Worm (Caenorhabditis elegans) whole organism, midembryonic: ENCODE data around the gene tftc-5.

Experiments
- T22C8.4 ChIP-seq: fragments of 200-800 bp; sonication (Bioruptor generic); IDR thresholded peaks from 2 replicates; pipeline ENCODE4 v1.3.6; 2022; ENCODE audit warnings: missing genetic modification characterization, missing compliant biosample characterization
- med-1 ChIP-seq: sonication (generic microtip); optimal IDR thresholded peaks from 2 replicates; lab custom pipeline; 2017; ENCODE audit warnings: missing genetic modification characterization, mild to moderate bottlenecking, missing compliant biosample characterization, antibody characterized with exemption, missing genetic modification reagents; ENCODE audit not compliant: insufficient read depth
- ref-1 ChIP-seq: fragments of 200-800 bp; sonication (Bioruptor generic); conservative IDR thresholded peaks from 2 replicates; pipeline ENCODE4 v1.3.6; 2022; ENCODE audit warnings: missing genetic modification reagents, missing genetic modification characterization, missing compliant biosample characterization
- ztf-23 ChIP-seq: fragments of 200-800 bp; sonication (Bioruptor generic); IDR thresholded peaks from 2 replicates; pipeline ENCODE4 v1.3.6; 2022; ENCODE audit warnings: missing genetic modification reagents, missing genetic modification characterization, missing compliant biosample characterization

DNA sequence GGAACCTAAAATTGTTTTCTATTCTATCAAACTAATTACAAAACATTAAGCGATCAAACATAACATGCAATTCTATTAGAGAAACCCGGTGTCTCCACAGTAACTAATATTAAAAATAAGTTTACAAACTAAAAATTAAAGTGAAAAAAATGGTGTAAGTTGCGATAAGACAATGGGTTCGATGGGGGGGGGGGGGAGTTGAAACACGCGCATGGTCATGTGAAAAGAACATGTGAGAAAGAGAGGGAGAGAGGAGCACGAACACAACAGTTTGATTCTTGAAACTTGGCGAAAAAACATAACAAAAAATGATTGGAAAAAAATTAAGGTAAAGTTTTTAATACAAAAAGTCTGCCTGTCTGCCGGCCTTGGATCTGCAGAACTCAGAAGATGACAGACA lies 45.0 kb upstream of the tftc-5 start:
- TF ChIP-seq ref-1 (GFP tag; lab: Robert Waterston, UW), result no peak
- TF ChIP-seq med-1, result no peak
- no peak for TF ChIP-seq ztf-23 (GFP tag; lab: Robert Waterston, UW)
- no peak for TF ChIP-seq T22C8.4
